Fruit fly (Drosophila melanogaster): Measurements from ENCODE around the gene kmr.
A peak's percentile ranks its signal among the peaks of the same experiment; 100 is the strongest.

kmr gene

DNA sequence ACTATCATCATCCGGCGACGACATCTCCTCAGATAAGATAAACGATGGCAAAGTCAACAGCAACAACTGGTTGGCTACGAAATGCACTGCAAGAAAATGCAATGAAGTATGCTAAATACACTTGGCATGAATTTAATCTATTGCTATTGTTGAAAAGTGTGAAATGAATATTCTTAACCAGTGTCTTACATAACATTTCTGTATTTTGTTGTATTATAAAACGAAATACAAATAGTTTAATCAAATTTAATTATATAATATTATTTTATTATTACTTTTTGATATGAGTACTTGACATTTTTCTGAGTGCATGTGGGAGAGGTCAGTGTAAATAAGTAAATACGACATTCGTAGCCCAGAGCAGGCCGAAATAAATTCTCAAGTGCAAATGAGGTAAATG is 1.5 kb upstream of the kmr start (continued):
- TF ChIP-seq Doc3 (GFP tag; IDR thresholded peaks at IDR 0.05; ENCODE audit: partially characterized antibody) = no peak
- no peak for TF ChIP-seq CG6791 (GFP tag; IDR thresholded peaks at IDR 0.05; ENCODE audit: partially characterized antibody)
- TF ChIP-seq amos (GFP tag; IDR thresholded peaks at IDR 0.05; ENCODE audit: partially characterized antibody) = no peak
- TF ChIP-seq Xrp1 (GFP tag; IDR thresholded peaks at IDR 0.05) = peak; percentile 58
- peak in 1 of 3 experiments; percentile 43 for TF ChIP-seq lola (GFP tag; optimal IDR thresholded peaks at IDR 0.05)
- no peak for TF ChIP-seq CG11085 (GFP tag; IDR thresholded peaks at IDR 0.05)
- no peak for TF ChIP-seq Trl (optimal IDR thresholded peaks at IDR 0.05)
- TF ChIP-seq Trl (GFP tag; optimal IDR thresholded peaks at IDR 0.05) = no peak
- peak in 1 of 2 experiments; percentile 61 for TF ChIP-seq bsh (GFP tag; optimal IDR thresholded peaks at IDR 0.05)
- no peak for TF ChIP-seq CG31224 (GFP tag; IDR thresholded peaks at IDR 0.05)
- no peak for TF ChIP-seq CG8478 (optimal IDR thresholded peaks at IDR 0.05)
- no peak for TF ChIP-seq Poxn (GFP tag; IDR thresholded peaks at IDR 0.05)
- peak; percentile 53 for TF ChIP-seq CG12391 (tag; optimal IDR thresholded peaks at IDR 0.05)
- no peak for TF ChIP-seq chif (GFP tag; optimal IDR thresholded peaks at IDR 0.05)
- TF ChIP-seq peb (GFP tag; IDR thresholded peaks at IDR 0.05) = no peak
- TF ChIP-seq CG4282 (GFP tag; optimal IDR thresholded peaks at IDR 0.05) = no peak
- TF ChIP-seq CG17829 (tag; optimal IDR thresholded peaks at IDR 0.05) = peak; percentile 68
- no peak for TF ChIP-seq cato (GFP tag; optimal IDR thresholded peaks at IDR 0.05; ENCODE audit: borderline replicate concordance)
- TF ChIP-seq Hmx (GFP tag; optimal IDR thresholded peaks at IDR 0.05) = no peak
- TF ChIP-seq ttk (GFP tag; IDR thresholded peaks at IDR 0.05) = no peak
- TF ChIP-seq CG14441 (GFP tag; IDR thresholded peaks at IDR 0.05) = no peak
- TF ChIP-seq MESR4 (GFP tag; optimal IDR thresholded peaks at IDR 0.05) = no peak
- TF ChIP-seq Chrac-16 (GFP tag; optimal IDR thresholded peaks at IDR 0.05) = peak; percentile 2
- no peak for TF ChIP-seq bigmax (GFP tag; optimal IDR thresholded peaks at IDR 0.05)
- no peak for TF ChIP-seq Camta (GFP tag; optimal IDR thresholded peaks at IDR 0.05)
- no peak for TF ChIP-seq z (GFP tag; IDR thresholded peaks at IDR 0.05)
- TF ChIP-seq wek (GFP tag; optimal IDR thresholded peaks at IDR 0.05) = no peak
- TF ChIP-seq pan (optimal IDR thresholded peaks at IDR 0.05) = no peak
- no peak for TF ChIP-seq pan (GFP tag; optimal IDR thresholded peaks at IDR 0.05 in 1 of 2, IDR thresholded peaks at IDR 0.05 in 1 of 2)
- no peak for TF ChIP-seq Myb (GFP tag; optimal IDR thresholded peaks at IDR 0.05)
- no peak for TF ChIP-seq CG6765 (GFP tag; optimal IDR thresholded peaks at IDR 0.05)
- no peak for TF ChIP-seq CG17612 (GFP tag; IDR thresholded peaks at IDR 0.05)
- TF ChIP-seq sqz (GFP tag; optimal IDR thresholded peaks at IDR 0.05) = no peak
- TF ChIP-seq B-H2 (GFP tag; optimal IDR thresholded peaks at IDR 0.05) = no peak
- no peak for TF ChIP-seq CG7786 (GFP tag; optimal IDR thresholded peaks at IDR 0.05)
- TF ChIP-seq CG6272 (GFP tag; IDR thresholded peaks at IDR 0.05) = no peak
- peak; percentile 42 for TF ChIP-seq CG8924 (tag; optimal IDR thresholded peaks at IDR 0.05)
- TF ChIP-seq D19A (tag; optimal IDR thresholded peaks at IDR 0.05) = peak; percentile 55
- no peak for TF ChIP-seq Atf3 (GFP tag; optimal IDR thresholded peaks at IDR 0.05)
- TF ChIP-seq CHES-1-like (GFP tag; optimal IDR thresholded peaks at IDR 0.05) = no peak
- TF ChIP-seq Kr (GFP tag; optimal IDR thresholded peaks at IDR 0.05) = no peak
- TF ChIP-seq CG15514 (GFP tag; optimal IDR thresholded peaks at IDR 0.05) = no peak
- no peak for TF ChIP-seq YL-1 (GFP tag; optimal IDR thresholded peaks at IDR 0.05)
- TF ChIP-seq trh (GFP tag; optimal IDR thresholded peaks at IDR 0.05) = no peak
- TF ChIP-seq CG10431 (GFP tag; optimal IDR thresholded peaks at IDR 0.05) = no peak
- TF ChIP-seq tx (GFP tag; optimal IDR thresholded peaks at IDR 0.05) = no peak
- TF ChIP-seq Antp (GFP tag; optimal IDR thresholded peaks at IDR 0.05) = no peak
- no peak for TF ChIP-seq tna (GFP tag; IDR thresholded peaks at IDR 0.05; ENCODE audit: partially characterized antibody)
- no peak for TF ChIP-seq CG16779 (GFP tag; IDR thresholded peaks at IDR 0.05)
- no peak for TF ChIP-seq tgo (GFP tag; IDR thresholded peaks at IDR 0.05)
- peak; percentile 54 for TF ChIP-seq CG7839 (tag; optimal IDR thresholded peaks at IDR 0.05)
- no peak for TF ChIP-seq CG3726 (GFP tag; IDR thresholded peaks at IDR 0.05)
